Worm (Caenorhabditis elegans) whole organism, L4/young adult: ENCODE results near the gene par-1.

ENCODE experiments used
- W03F9.2 ChIP-seq: fragments of 150-350 bp; optimal IDR thresholded peaks from 2 replicates; lab custom pipeline; 2014; ENCODE audit warnings: missing biosample characterization, missing genetic modification characterization
- dao-5 ChIP-seq: sonication (generic microtip); optimal IDR thresholded peaks from 2 replicates; lab custom pipeline; 2016; ENCODE audit warnings: missing genotype, missing genetic modification characterization, moderate library complexity, missing compliant biosample characterization
- him-1 ChIP-seq: sonication (generic microtip); optimal IDR thresholded peaks from 2 replicates; lab custom pipeline; 2016; ENCODE audit warnings: missing genotype, missing genetic modification reagents, missing genetic modification characterization, missing compliant biosample characterization

- no peak for TF ChIP-seq him-1 (tag; lab: Kevin White, UChicago)
- TF ChIP-seq W03F9.2 (tag; lab: Kevin White, UChicago) = no peak
- TF ChIP-seq dao-5 (tag; lab: Kevin White, UChicago) = no peak
These were observed 30.0 kb upstream of the par-1 start, which contains the start of gene cest-2.2 for ce11 chrV:14175216-14175615.
